Fruit fly (Drosophila melanogaster) whole organism, pupa: ENCODE measurements around the gene Or85a.

Experiments used
- CG10348 ChIP-seq: fragments of 200-800 bp; sonication (Bioruptor generic); IDR thresholded peaks from 2 replicates; pipeline ENCODE4 v1.3.6; 2022; ENCODE audit warnings: missing biosample characterization, missing genetic modification characterization
- CG12605 ChIP-seq: fragments of 200-800 bp; sonication (Bioruptor generic); IDR thresholded peaks from 2 replicates; pipeline ENCODE4 v1.3.6; 2022; ENCODE audit warnings: missing biosample characterization, missing genetic modification characterization
- CG13204 ChIP-seq: fragments of 200-800 bp; sonication (Bioruptor generic); optimal IDR thresholded peaks from 2 replicates; lab custom pipeline; 2018; ENCODE audit warnings: missing biosample characterization, mild to moderate bottlenecking, missing genetic modification characterization, moderate library complexity
- CG14655 ChIP-seq: fragments of 200-800 bp; sonication (Bioruptor generic); optimal IDR thresholded peaks from 3 replicates; lab custom pipeline; 2017; ENCODE audit warnings: mild to moderate bottlenecking, missing biosample characterization, missing genetic modification reagents, missing genetic modification characterization
- CG15710 ChIP-seq: fragments of 200-800 bp; sonication (Bioruptor generic); optimal IDR thresholded peaks from 2 replicates; lab custom pipeline; 2018; ENCODE audit warnings: missing biosample characterization, mild to moderate bottlenecking, missing genetic modification characterization, moderate library complexity
- CG17806 ChIP-seq: fragments of 200-800 bp; sonication (Bioruptor generic); optimal IDR thresholded peaks from 2 replicates; lab custom pipeline; 2018; ENCODE audit warnings: missing biosample characterization, mild to moderate bottlenecking, missing genetic modification characterization, moderate library complexity
- CG32121 ChIP-seq: fragments of 200-800 bp; sonication (Bioruptor generic); IDR thresholded peaks from 2 replicates; pipeline ENCODE4 v1.3.6; 2022; ENCODE audit warnings: missing biosample characterization, missing genetic modification characterization
- CG34367 ChIP-seq: fragments of 200-800 bp; sonication (Bioruptor generic); optimal IDR thresholded peaks from 2 replicates; lab custom pipeline; 2018; ENCODE audit warnings: missing biosample characterization, mild to moderate bottlenecking, missing genetic modification characterization
- CG4496 ChIP-seq: fragments of 200-800 bp; sonication (Bioruptor generic); IDR thresholded peaks from 3 replicates; pipeline ENCODE4 v1.3.6; 2022; ENCODE audit warnings: missing biosample characterization, missing genetic modification characterization
- CG8159 ChIP-seq: fragments of 200-800 bp; sonication (Bioruptor generic); optimal IDR thresholded peaks from 3 replicates; lab custom pipeline; 2018; ENCODE audit warnings: missing biosample characterization, mild to moderate bottlenecking, missing genetic modification characterization, moderate library complexity
- CG8301 ChIP-seq: fragments of 200-800 bp; sonication (Bioruptor generic); optimal IDR thresholded peaks from 2 replicates; lab custom pipeline; 2018; ENCODE audit warnings: missing biosample characterization, mild to moderate bottlenecking, missing genetic modification characterization
- CG9948 ChIP-seq: fragments of 200-800 bp; sonication (Bioruptor generic); optimal IDR thresholded peaks from 2 replicates; lab custom pipeline; 2018; ENCODE audit warnings: missing biosample characterization, mild to moderate bottlenecking, missing genetic modification characterization, moderate library complexity
- D1 ChIP-seq: fragments of 200-800 bp; sonication (Bioruptor generic); optimal IDR thresholded peaks from 2 replicates; lab custom pipeline; 2018; ENCODE audit warnings: missing biosample characterization, mild to moderate bottlenecking, missing genetic modification characterization, moderate library complexity
- EcR ChIP-seq: fragments of 200-800 bp; sonication (Bioruptor generic); optimal IDR thresholded peaks from 3 replicates; lab custom pipeline; 2019; ENCODE audit warnings: missing biosample characterization, missing genetic modification characterization, mild to moderate bottlenecking, moderate library complexity, missing genetic modification reagents
- Ets98B ChIP-seq: fragments of 200-800 bp; sonication (Bioruptor generic); IDR thresholded peaks from 2 replicates; pipeline ENCODE4 v1.3.6; 2022; ENCODE audit warnings: missing biosample characterization, missing genetic modification characterization
- Pif1A ChIP-seq: fragments of 200-800 bp; sonication (Bioruptor generic); optimal IDR thresholded peaks from 3 replicates; lab custom pipeline; 2016; ENCODE audit warnings: missing biosample characterization, missing genetic modification characterization
- Pif1B ChIP-seq: fragments of 200-800 bp; sonication (Bioruptor generic); optimal IDR thresholded peaks from 3 replicates; lab custom pipeline; 2016; ENCODE audit warnings: missing biosample characterization, missing genetic modification characterization
- Snoo ChIP-seq: fragments of 200-800 bp; sonication (Bioruptor generic); optimal IDR thresholded peaks from 3 replicates; lab custom pipeline; 2017; ENCODE audit warnings: missing biosample characterization, mild to moderate bottlenecking, missing genetic modification characterization, inconsistent platforms
- fd96Ca ChIP-seq: fragments of 200-800 bp; sonication (Bioruptor generic); IDR thresholded peaks from 3 replicates; pipeline ENCODE4 v1.3.6; 2022; ENCODE audit warnings: missing biosample characterization, missing genetic modification characterization
- gl ChIP-seq: fragments of 200-800 bp; sonication (Bioruptor generic); optimal IDR thresholded peaks from 2 replicates; lab custom pipeline; 2018; ENCODE audit warnings: missing biosample characterization, mild to moderate bottlenecking, missing genetic modification characterization
- rn ChIP-seq: fragments of 200-800 bp; sonication (Bioruptor generic); IDR thresholded peaks from 2 replicates; pipeline ENCODE4 v1.3.6; 2022; ENCODE audit warnings: missing biosample characterization, missing genetic modification characterization

The Or85a gene

dm6 chr3R:8317709-8318335, 3.7 kb upstream of the Or85a start:
- TF ChIP-seq CG14655 (GFP tag; lab: Kevin White, UChicago) = no peak
- TF ChIP-seq rn (GFP tag; lab: Robert Waterston, UW) = no peak
- 0 out of 3 replicates have a peak, but pooled peaks have one; percentile 21 for TF ChIP-seq CG4496 (GFP tag; lab: Robert Waterston, UW)
- TF ChIP-seq CG12605 (GFP tag; lab: Robert Waterston, UW) = peak; percentile 65
- no peak for TF ChIP-seq CG13204
- peak; percentile 60; the same call in 1 of the 2 replicates for TF ChIP-seq Ets98B (GFP tag; lab: Robert Waterston, UW)
- TF ChIP-seq, all 21 proteins: peak for 3

DNA sequence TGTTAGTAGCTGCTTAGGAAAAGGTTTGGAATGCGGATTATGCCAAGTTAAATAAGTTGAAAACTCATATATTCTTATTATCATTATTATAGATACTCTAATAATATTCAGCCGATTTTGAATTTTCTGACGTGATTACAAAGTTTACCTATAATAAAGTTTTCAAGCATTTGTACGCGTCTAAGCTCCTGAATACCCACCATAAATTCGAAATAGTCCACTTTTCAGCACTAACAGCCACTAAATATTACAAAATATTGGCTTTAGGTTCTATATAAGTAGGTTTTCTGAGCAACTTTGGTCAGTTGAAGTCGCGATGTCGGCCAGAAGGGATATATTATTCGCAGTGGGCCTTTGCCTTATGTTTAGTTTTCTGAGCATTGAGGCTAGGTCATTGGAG, 2.5 kb downstream of the Or85a start, which contains the start of gene CG7443:
TSS of gene CG7443 (plus strand) at position 301 of the 400 bp plus-strand sequence.
- no peak for TF ChIP-seq CG8301 (tag; lab: Kevin White, UChicago)
- no peak for TF ChIP-seq D1 (tag; lab: Kevin White, UChicago)
- TF ChIP-seq Snoo (tag; lab: Kevin White, UChicago) = no peak
- TF ChIP-seq Pif1A (GFP tag; lab: Kevin White, UChicago) = no peak
- TF ChIP-seq CG34367 (tag; lab: Kevin White, UChicago) = no peak
- TF ChIP-seq CG14655 (GFP tag; lab: Kevin White, UChicago) = no peak
- no peak for TF ChIP-seq EcR (GFP tag; lab: Kevin White, UChicago)
- no peak for TF ChIP-seq CG15710
- TF ChIP-seq CG9948 (tag; lab: Kevin White, UChicago) = no peak
- no peak for TF ChIP-seq CG8159 (tag; lab: Kevin White, UChicago)
- no peak for TF ChIP-seq Pif1B
- no peak for TF ChIP-seq CG32121 (GFP tag; lab: Robert Waterston, UW)
- TF ChIP-seq CG17806 (tag; lab: Kevin White, UChicago) = no peak
- no peak for TF ChIP-seq CG12605 (GFP tag; lab: Robert Waterston, UW)
- TF ChIP-seq, all 21 proteins: peak for 0

DNA sequence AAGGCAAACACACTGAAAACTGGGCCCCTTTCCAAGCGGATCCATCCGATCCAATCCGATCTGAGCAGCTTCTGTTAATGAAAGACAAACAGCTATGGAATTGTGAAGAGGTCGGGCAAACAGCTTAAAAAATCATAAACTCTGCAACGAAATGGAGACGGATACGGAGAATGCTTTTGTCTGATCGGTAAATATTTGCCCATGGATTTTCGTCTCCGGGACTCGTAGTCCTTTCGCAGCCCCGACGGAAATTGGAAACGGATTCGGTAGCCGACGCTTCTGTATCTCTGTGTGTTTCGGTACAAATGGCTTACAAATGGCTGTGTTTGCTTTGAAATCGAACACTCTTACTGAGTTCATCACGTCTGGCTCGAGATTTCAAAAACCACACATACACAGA, 5.3 kb downstream of the Or85a start:
- TF ChIP-seq CG10348 (GFP tag; lab: Robert Waterston, UW) = no peak
- TF ChIP-seq EcR (GFP tag; lab: Kevin White, UChicago) = no peak
- TF ChIP-seq CG34367 (tag; lab: Kevin White, UChicago) = no peak
- no peak for TF ChIP-seq Pif1A (GFP tag; lab: Kevin White, UChicago)
- TF ChIP-seq rn (GFP tag; lab: Robert Waterston, UW) = no peak
- no peak for TF ChIP-seq Pif1B
- TF ChIP-seq CG13204 = no peak
- TF ChIP-seq CG8159 (tag; lab: Kevin White, UChicago) = no peak
- TF ChIP-seq gl = no peak
- TF ChIP-seq Snoo (tag; lab: Kevin White, UChicago) = no peak
- TF ChIP-seq CG14655 (GFP tag; lab: Kevin White, UChicago) = no peak
- TF ChIP-seq D1 (tag; lab: Kevin White, UChicago) = no peak
- no peak for TF ChIP-seq CG32121 (GFP tag; lab: Robert Waterston, UW)
- TF ChIP-seq fd96Ca (GFP tag; lab: Robert Waterston, UW) = no peak
- TF ChIP-seq CG4496 (GFP tag; lab: Robert Waterston, UW) = no peak
- TF ChIP-seq CG15710 = no peak
- TF ChIP-seq Ets98B (GFP tag; lab: Robert Waterston, UW) = no peak
- TF ChIP-seq CG8301 (tag; lab: Kevin White, UChicago) = no peak

dm6 chr3R:8327967-8328789, 6.6 kb downstream of the Or85a start:
- TF ChIP-seq Snoo (tag; lab: Kevin White, UChicago) = no peak
- no peak for TF ChIP-seq CG14655 (GFP tag; lab: Kevin White, UChicago)
- TF ChIP-seq CG32121 (GFP tag; lab: Robert Waterston, UW) = no peak
- TF ChIP-seq CG8301 (tag; lab: Kevin White, UChicago) = no peak
- no peak for TF ChIP-seq CG17806 (tag; lab: Kevin White, UChicago)
- no peak for TF ChIP-seq Ets98B (GFP tag; lab: Robert Waterston, UW)

DNA sequence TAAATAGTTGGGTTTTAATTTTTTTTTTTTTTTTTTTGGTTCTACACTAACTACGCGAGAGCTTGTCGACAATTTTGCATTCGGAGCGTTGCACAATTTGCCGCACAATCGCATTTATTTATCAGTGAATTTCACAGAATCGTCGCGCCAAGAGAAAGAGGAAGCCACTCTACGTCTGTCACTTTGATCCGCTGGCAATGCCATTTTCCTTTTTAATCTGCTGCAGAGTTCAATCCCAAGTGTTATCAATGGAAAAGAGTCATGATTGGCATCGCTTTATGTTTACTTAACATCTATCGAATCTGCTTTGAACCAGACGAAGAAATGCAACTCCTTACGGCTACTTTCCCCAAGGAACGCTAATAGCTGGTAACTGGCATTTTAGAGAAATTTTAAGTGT, 8.1 kb downstream of the Or85a start:
- no peak for TF ChIP-seq CG10348 (GFP tag; lab: Robert Waterston, UW)
- TF ChIP-seq EcR (GFP tag; lab: Kevin White, UChicago) = peak; percentile 16
- TF ChIP-seq CG13204 = no peak

DNA sequence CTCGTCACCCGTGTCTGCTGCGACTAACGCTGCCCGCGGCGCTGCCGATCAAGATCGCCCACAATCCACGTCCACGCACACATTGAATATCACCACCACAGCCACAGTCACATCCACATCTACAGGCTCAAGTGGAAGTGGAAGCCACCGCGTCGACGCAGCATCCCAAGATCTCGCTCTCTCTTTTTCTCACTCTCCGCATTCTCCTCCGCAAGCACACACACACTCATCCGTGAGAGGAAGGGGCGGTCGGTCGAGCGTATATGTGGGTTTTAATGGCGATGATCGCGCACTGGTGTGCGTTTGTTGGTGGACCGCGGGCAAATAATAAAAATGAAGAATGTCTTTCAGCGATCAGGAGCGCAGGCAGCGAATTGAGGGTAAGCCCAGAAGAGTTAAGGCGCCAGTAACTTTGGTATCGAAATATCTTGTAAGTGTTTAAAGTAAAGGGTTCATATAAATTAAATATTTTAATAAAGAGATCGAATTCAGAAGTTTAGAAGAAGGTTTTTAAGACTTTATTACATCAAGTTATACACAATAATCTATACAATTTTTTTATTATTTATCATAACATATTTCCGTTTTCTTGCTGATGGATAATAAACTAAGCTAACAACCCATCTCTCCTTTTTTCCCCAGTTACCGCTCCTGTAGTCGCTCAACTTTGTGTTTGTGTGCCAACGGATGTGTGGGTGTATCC, 12.4 kb downstream of the Or85a start, which contains the start of gene Poxm:
TSS of gene Poxm (minus strand) at position 25 of the 703 bp plus-strand sequence.
- TF ChIP-seq Snoo (tag; lab: Kevin White, UChicago) = peak; percentile 95
- TF ChIP-seq CG4496 (GFP tag; lab: Robert Waterston, UW) = peak; percentile 90
- TF ChIP-seq CG34367 (tag; lab: Kevin White, UChicago) = peak; percentile 90
- peak; percentile 98 for TF ChIP-seq CG8159 (tag; lab: Kevin White, UChicago)
- peak; percentile 74 for TF ChIP-seq CG12605 (GFP tag; lab: Robert Waterston, UW)
- peak; percentile 74 for TF ChIP-seq CG13204
- TF ChIP-seq CG10348 (GFP tag; lab: Robert Waterston, UW) = peak; percentile 90
- peak; percentile 96 for TF ChIP-seq CG8301 (tag; lab: Kevin White, UChicago)
- TF ChIP-seq CG14655 (GFP tag; lab: Kevin White, UChicago) = peak; percentile 99
- peak; percentile 89 for TF ChIP-seq Pif1A (GFP tag; lab: Kevin White, UChicago)
- peak; percentile 93 for TF ChIP-seq D1 (tag; lab: Kevin White, UChicago)
- TF ChIP-seq CG32121 (GFP tag; lab: Robert Waterston, UW) = peak; percentile 93
- TF ChIP-seq Ets98B (GFP tag; lab: Robert Waterston, UW) = peak; percentile 86
- peak; percentile 87 for TF ChIP-seq rn (GFP tag; lab: Robert Waterston, UW)
- peak; percentile 97 for TF ChIP-seq CG15710
- peak; percentile 91 for TF ChIP-seq Pif1B
- TF ChIP-seq CG9948 (tag; lab: Kevin White, UChicago) = peak; percentile 95
- no peak for TF ChIP-seq EcR (GFP tag; lab: Kevin White, UChicago)
- TF ChIP-seq gl = peak; percentile 76
- TF ChIP-seq fd96Ca (GFP tag; lab: Robert Waterston, UW) = peak; percentile 91
- peak; percentile 94 for TF ChIP-seq CG17806 (tag; lab: Kevin White, UChicago)
